Worm (Caenorhabditis elegans) whole organism, early embryonic: ENCODE results near the gene aps-1.

Experiments used
- ama-1 ChIP-seq: fragments of 150-350 bp; optimal IDR thresholded peaks from 2 replicates; lab custom pipeline; 2014
- tra-4 ChIP-seq: sonication (generic microtip); optimal IDR thresholded peaks from 2 replicates; lab custom pipeline; 2017; ENCODE audit warnings: missing genetic modification characterization, missing compliant biosample characterization

- TF ChIP-seq ama-1 (lab: Kevin White, UChicago) (no peak), tra-4 (tag; lab: Kevin White, UChicago) (no peak)
Observed at ce11 chrV:6007927-6008326, 9.8 kb upstream of the aps-1 start.
